Fruit fly (Drosophila melanogaster): Measurements from ENCODE around the gene PolE1.

The PolE1 gene

DNA sequence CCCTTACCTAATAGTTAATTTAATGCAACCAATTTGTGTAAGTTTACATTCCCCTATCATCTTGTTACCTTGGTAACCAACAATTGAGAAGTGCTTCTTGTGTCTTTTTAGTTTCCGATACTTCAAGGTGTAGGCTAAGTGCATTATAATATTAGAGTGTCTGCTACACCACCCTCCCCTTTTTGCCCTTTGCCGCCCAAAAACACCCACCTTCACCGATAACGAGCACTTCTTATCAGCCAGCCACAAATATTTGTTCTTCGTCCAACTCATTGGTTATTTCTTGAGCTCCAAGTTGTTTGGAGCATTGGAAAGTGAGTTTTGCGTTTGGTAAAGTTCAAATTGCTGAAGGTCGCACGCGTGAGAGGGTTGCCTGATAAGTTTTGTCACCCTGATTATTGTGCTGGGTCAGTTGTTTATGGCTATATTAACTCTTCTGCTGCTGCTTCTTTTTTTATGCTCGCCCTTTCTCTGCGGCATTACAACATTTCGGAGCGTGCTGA lies 16.0 kb upstream of the PolE1 start (continued):
- TF ChIP-seq Atf-2 (GFP tag; optimal IDR thresholded peaks at IDR 0.05) (no peak), CG14710 (tag; optimal IDR thresholded peaks at IDR 0.05) (no peak), prd (optimal IDR thresholded peaks at IDR 0.05) (no peak), prd (GFP tag; IDR thresholded peaks at IDR 0.05) (peak; percentile 17; the same call in 1 of the 3 replicates), Atf3 (GFP tag; optimal IDR thresholded peaks at IDR 0.05) (no peak), HLH54F (GFP tag; optimal IDR thresholded peaks at IDR 0.05) (no peak), nerfin-2 (GFP tag; IDR thresholded peaks at IDR 0.05; ENCODE audit: partially characterized antibody) (no peak), HLH3B (GFP tag; IDR thresholded peaks at IDR 0.05) (peak; percentile 17; the same call in 1 of the 2 replicates), fru (optimal IDR thresholded peaks at IDR 0.05) (no peak), trh (GFP tag; optimal IDR thresholded peaks at IDR 0.05) (no peak), CG6254 (GFP tag; optimal IDR thresholded peaks at IDR 0.05) (no peak), luna (GFP tag; optimal IDR thresholded peaks at IDR 0.05) (no peak), CG32532 (GFP tag; IDR thresholded peaks at IDR 0.05) (peak; percentile 40; the same call in 1 of the 2 replicates), org-1 (GFP tag; optimal IDR thresholded peaks at IDR 0.05) (no peak), CG7839 (tag; optimal IDR thresholded peaks at IDR 0.05) (no peak), H15 (GFP tag; IDR thresholded peaks at IDR 0.05) (no peak), Antp (GFP tag; optimal IDR thresholded peaks at IDR 0.05) (no peak), row (GFP tag; IDR thresholded peaks at IDR 0.05) (peak; percentile 48), sqz (GFP tag; optimal IDR thresholded peaks at IDR 0.05) (no peak), CG1602 (GFP tag; optimal IDR thresholded peaks at IDR 0.05) (no peak), Jarid2 (GFP tag; optimal IDR thresholded peaks at IDR 0.05) (no peak), tin (GFP tag; optimal IDR thresholded peaks at IDR 0.05) (no peak), crol (GFP tag; IDR thresholded peaks at IDR 0.05) (peak; percentile 69), croc (GFP tag; conservative IDR thresholded peaks at IDR 0.05) (no peak), CG9727 (GFP tag; optimal IDR thresholded peaks at IDR 0.05) (no peak), CG8944 (GFP tag; optimal IDR thresholded peaks at IDR 0.05) (peak; percentile 2), CG11560 (tag; IDR thresholded peaks at IDR 0.05) (no peak), CkIIα-i1 (GFP tag; IDR thresholded peaks at IDR 0.05) (no peak), CG12104 (GFP tag; optimal IDR thresholded peaks at IDR 0.05) (no peak), fd3F (GFP tag; optimal IDR thresholded peaks at IDR 0.05) (no peak), CG16815 (GFP tag; optimal IDR thresholded peaks at IDR 0.05) (no peak), Scr (GFP tag; IDR thresholded peaks at IDR 0.05; ENCODE audit: partially characterized antibody) (no peak), Poxn (GFP tag; IDR thresholded peaks at IDR 0.05) (no peak), al (GFP tag; IDR thresholded peaks at IDR 0.05) (no peak), Opbp (GFP tag; IDR thresholded peaks at IDR 0.05; ENCODE audit: partially characterized antibody) (no peak), bbx (GFP tag; IDR thresholded peaks at IDR 0.05; ENCODE audit: partially characterized antibody) (no peak), kah (GFP tag; optimal IDR thresholded peaks at IDR 0.05) (no peak), Ets97D (GFP tag; optimal IDR thresholded peaks at IDR 0.05) (no peak), CG9437 (GFP tag; optimal IDR thresholded peaks at IDR 0.05) (no peak), sob (GFP tag; IDR thresholded peaks at IDR 0.05) (peak; percentile 13; the same call in 1 of the 2 replicates), zfh1 (GFP tag; IDR thresholded peaks at IDR 0.05) (no peak), CG2875 (GFP tag; optimal IDR thresholded peaks at IDR 0.05) (no peak), CG17802 (tag; optimal IDR thresholded peaks at IDR 0.05) (no peak), slou (GFP tag; optimal IDR thresholded peaks at IDR 0.05) (no peak), jing (GFP tag; optimal IDR thresholded peaks at IDR 0.05) (no peak), CG15479 (GFP tag; optimal IDR thresholded peaks at IDR 0.05) (no peak), psq (GFP tag; optimal IDR thresholded peaks at IDR 0.05) (no peak), CG10209 (GFP tag; optimal IDR thresholded peaks at IDR 0.05) (no peak), ato (GFP tag; IDR thresholded peaks at IDR 0.05; ENCODE audit: partially characterized antibody) (no peak), CG6765 (GFP tag; optimal IDR thresholded peaks at IDR 0.05) (no peak), CG15696 (tag; optimal IDR thresholded peaks at IDR 0.05) (no peak), CG13775 (GFP tag; optimal IDR thresholded peaks at IDR 0.05) (no peak)
